Fruit fly (Drosophila melanogaster) whole organism, embryonic: ENCODE measurements around the gene CG17107.
A peak's percentile ranks its signal among the peaks of the same experiment; 100 is the strongest.

Experiments
- BEAF-32 ChIP-seq: fragments of 200-800 bp; sonication (Bioruptor generic); optimal IDR thresholded peaks from 3 replicates; lab custom pipeline; 2017; ENCODE audit warnings: missing biosample characterization, missing genetic modification characterization, mild to moderate bottlenecking, moderate library complexity, missing genetic modification reagents
- CG10267 ChIP-seq: fragments of 200-800 bp; sonication (Bioruptor generic); optimal IDR thresholded peaks from 2 replicates; lab custom pipeline; 2018; ENCODE audit warnings: missing biosample characterization, mild to moderate bottlenecking, missing genetic modification characterization, moderate library complexity
- CG10274 ChIP-seq: fragments of 200-800 bp; sonication (Bioruptor generic); optimal IDR thresholded peaks from 3 replicates; lab custom pipeline; 2017; ENCODE audit warnings: missing biosample characterization, mild to moderate bottlenecking, missing genetic modification characterization
- CG10654 ChIP-seq: fragments of 200-800 bp; sonication (Bioruptor generic); optimal IDR thresholded peaks from 2 replicates; lab custom pipeline; 2016; ENCODE audit warnings: missing biosample characterization, missing genetic modification characterization
- CG11695 ChIP-seq: fragments of 200-800 bp; sonication (Bioruptor generic); IDR thresholded peaks from 3 replicates; pipeline ENCODE4 v1.3.6; 2022; ENCODE audit warnings: missing biosample characterization, missing genetic modification characterization
- CG11723 ChIP-seq: fragments of 200-800 bp; sonication (Bioruptor generic); optimal IDR thresholded peaks from 2 replicates; lab custom pipeline; 2017; ENCODE audit warnings: missing biosample characterization, mild to moderate bottlenecking, missing genetic modification characterization
- CG14050 ChIP-seq: fragments of 200-800 bp; sonication (Bioruptor generic); IDR thresholded peaks from 3 replicates; pipeline ENCODE4 v1.3.6; 2022; ENCODE audit warnings: missing biosample characterization, missing genetic modification characterization
- CG1792 ChIP-seq: fragments of 200-800 bp; sonication (Bioruptor generic); optimal IDR thresholded peaks from 2 replicates; lab custom pipeline; 2016; ENCODE audit warnings: missing biosample characterization, missing genetic modification characterization
- CG1832 ChIP-seq: fragments of 200-800 bp; sonication (Bioruptor generic); optimal IDR thresholded peaks from 2 replicates; lab custom pipeline; 2017; ENCODE audit warnings: missing biosample characterization, mild to moderate bottlenecking, missing genetic modification characterization, inconsistent platforms
- CG4328 ChIP-seq: fragments of 200-800 bp; sonication (Bioruptor generic); optimal IDR thresholded peaks from 3 replicates; lab custom pipeline; 2017; ENCODE audit warnings: missing biosample characterization, missing genetic modification reagents, missing genetic modification characterization
- CG4360 ChIP-seq: fragments of 200-800 bp; sonication (Bioruptor generic); IDR thresholded peaks from 2 replicates; pipeline ENCODE4 v1.3.6; 2022; ENCODE audit warnings: missing biosample characterization, missing genetic modification characterization
- CG4820 ChIP-seq: fragments of 200-800 bp; sonication (Bioruptor generic); optimal IDR thresholded peaks from 3 replicates; lab custom pipeline; 2016; ENCODE audit warnings: missing biosample characterization, missing genetic modification characterization
- CG6765 ChIP-seq: fragments of 200-800 bp; sonication (Bioruptor generic); optimal IDR thresholded peaks from 3 replicates; lab custom pipeline; 2017; ENCODE audit warnings: missing biosample characterization, mild to moderate bottlenecking, missing genetic modification characterization
- CG7271 ChIP-seq: fragments of 200-800 bp; sonication (Bioruptor generic); optimal IDR thresholded peaks from 2 replicates; lab custom pipeline; 2018; ENCODE audit warnings: missing biosample characterization, mild to moderate bottlenecking, missing genetic modification characterization, moderate library complexity
- CG7987 ChIP-seq: fragments of 200-800 bp; sonication (Bioruptor generic); optimal IDR thresholded peaks from 2 replicates; lab custom pipeline; 2018; ENCODE audit warnings: missing biosample characterization, mild to moderate bottlenecking, missing genetic modification characterization, moderate library complexity
- CG9609 ChIP-seq: fragments of 200-800 bp; sonication (Bioruptor generic); optimal IDR thresholded peaks from 3 replicates; lab custom pipeline; 2016; ENCODE audit warnings: missing biosample characterization, missing genetic modification characterization
- CG9932 ChIP-seq: fragments of 200-800 bp; sonication (Bioruptor generic); IDR thresholded peaks from 2 replicates; pipeline ENCODE4 v1.3.6; 2022; ENCODE audit warnings: missing biosample characterization, missing genetic modification characterization
- CHES-1-like ChIP-seq: fragments of 200-800 bp; sonication (Bioruptor generic); optimal IDR thresholded peaks from 2 replicates; lab custom pipeline; 2016; ENCODE audit warnings: missing biosample characterization, missing genetic modification characterization
- Camta ChIP-seq: fragments of 200-800 bp; sonication (Bioruptor generic); optimal IDR thresholded peaks from 2 replicates; lab custom pipeline; 2016; ENCODE audit warnings: missing biosample characterization, missing genetic modification characterization
- D19A ChIP-seq: fragments of 200-800 bp; optimal IDR thresholded peaks from 3 replicates; lab custom pipeline; 2019; ENCODE audit warnings: missing biosample characterization, mild to moderate bottlenecking, missing genetic modification characterization, moderate library complexity
- Dek ChIP-seq: fragments of 200-800 bp; sonication (Bioruptor generic); optimal IDR thresholded peaks from 3 replicates; lab custom pipeline; 2019; ENCODE audit warnings: missing biosample characterization, mild to moderate bottlenecking, missing genetic modification characterization, moderate library complexity
- HHEX ChIP-seq: fragments of 200-800 bp; sonication (Bioruptor generic); optimal IDR thresholded peaks from 3 replicates; lab custom pipeline; 2017; ENCODE audit warnings: missing biosample characterization, mild to moderate bottlenecking, missing genetic modification characterization, missing genetic modification reagents
- HLH4C ChIP-seq: fragments of 200-800 bp; sonication (Bioruptor generic); IDR thresholded peaks from 3 replicates; pipeline ENCODE4 v1.3.6; 2022; ENCODE audit warnings: missing biosample characterization, missing genetic modification characterization; ENCODE audit not compliant: partially characterized antibody
- HLHmδ ChIP-seq: fragments of 200-800 bp; sonication (Bioruptor generic); optimal IDR thresholded peaks from 2 replicates; lab custom pipeline; 2018; ENCODE audit warnings: missing biosample characterization, mild to moderate bottlenecking, missing genetic modification characterization, moderate library complexity
- Ptx1 ChIP-seq: fragments of 200-800 bp; sonication (Bioruptor generic); IDR thresholded peaks from 2 replicates; pipeline ENCODE4 v1.3.6; 2022; ENCODE audit warnings: missing biosample characterization, missing genetic modification characterization
- Sin3A ChIP-seq: fragments of >200 bp; optimal IDR thresholded peaks from 2 replicates; lab custom pipeline; 2018
- Spps ChIP-seq: fragments of 200-800 bp; sonication (Bioruptor generic); optimal IDR thresholded peaks from 2 replicates; lab custom pipeline; 2018; ENCODE audit warnings: missing biosample characterization, mild to moderate bottlenecking, missing genetic modification characterization
- Ssrp ChIP-seq: fragments of 200-800 bp; sonication (Bioruptor generic); optimal IDR thresholded peaks from 2 replicates; lab custom pipeline; 2018; ENCODE audit warnings: missing biosample characterization, mild to moderate bottlenecking, missing genetic modification characterization, moderate library complexity
- Taf1 ChIP-seq: fragments of 200-800 bp; sonication (Bioruptor generic); IDR thresholded peaks from 2 replicates; pipeline ENCODE4 v1.3.6; 2022; ENCODE audit warnings: missing biosample characterization, missing genetic modification characterization
- Xbp1 ChIP-seq: fragments of 200-800 bp; sonication (Bioruptor generic); optimal IDR thresholded peaks from 3 replicates; lab custom pipeline; 2016; ENCODE audit warnings: missing biosample characterization, mild to moderate bottlenecking, missing genetic modification characterization
- ara ChIP-seq: fragments of 200-800 bp; sonication (Bioruptor generic); IDR thresholded peaks from 2 replicates; pipeline ENCODE4 v1.3.6; 2022; ENCODE audit warnings: missing biosample characterization, missing genetic modification characterization
- bowl ChIP-seq: fragments of 200-800 bp; sonication (Bioruptor generic); IDR thresholded peaks from 2 replicates; pipeline ENCODE4 v1.3.6; 2022; ENCODE audit warnings: missing biosample characterization, missing genetic modification characterization
- bsh ChIP-seq, 2 experiments: fragments of 200-800 bp; sonication (Bioruptor generic); optimal IDR thresholded peaks; 2 replicates each; lab custom pipeline; 2017 to 2018; ENCODE audit warnings: mild to moderate bottlenecking in 2 of 2, missing biosample characterization in 2 of 2, missing genetic modification characterization in 2 of 2, moderate library complexity in 1 of 2
- cato ChIP-seq: fragments of 200-800 bp; sonication (Bioruptor generic); optimal IDR thresholded peaks from 2 replicates; lab custom pipeline; 2016; ENCODE audit warnings: missing biosample characterization, missing genetic modification characterization, borderline replicate concordance
- caup ChIP-seq: fragments of 200-800 bp; sonication (Bioruptor generic); optimal IDR thresholded peaks from 3 replicates; lab custom pipeline; 2017; ENCODE audit warnings: missing biosample characterization, mild to moderate bottlenecking, missing genetic modification characterization, moderate library complexity; ENCODE audit not compliant: severe bottlenecking
- chinmo ChIP-seq: fragments of 200-800 bp; sonication (Bioruptor generic); IDR thresholded peaks from 4 replicates; pipeline ENCODE4 v1.3.6; 2022; ENCODE audit warnings: missing biosample characterization, missing genetic modification characterization; ENCODE audit not compliant: partially characterized antibody
- dpn ChIP-seq, 2 experiments: fragments of 200-800 bp; sonication (Bioruptor generic); optimal IDR thresholded peaks; 3 replicates each; lab custom pipeline; 2016; ENCODE audit warnings: missing biosample characterization in 2 of 2, missing genetic modification characterization in 2 of 2
- dysf ChIP-seq: fragments of 200-800 bp; sonication (Bioruptor generic); IDR thresholded peaks from 3 replicates; pipeline ENCODE4 v1.3.6; 2022; ENCODE audit warnings: missing biosample characterization, missing genetic modification characterization
- ham ChIP-seq: fragments of 200-800 bp; sonication (Bioruptor generic); IDR thresholded peaks from 2 replicates; pipeline ENCODE4 v1.3.6; 2022; ENCODE audit warnings: missing biosample characterization, missing genetic modification characterization
- mld ChIP-seq: fragments of 200-800 bp; sonication (Bioruptor generic); IDR thresholded peaks from 3 replicates; pipeline ENCODE4 v1.3.6; 2022; ENCODE audit warnings: missing biosample characterization, missing genetic modification characterization; ENCODE audit not compliant: partially characterized antibody
- run ChIP-seq: fragments of 200-800 bp; sonication (Bioruptor generic); optimal IDR thresholded peaks from 3 replicates; lab custom pipeline; 2018; ENCODE audit warnings: missing biosample characterization, mild to moderate bottlenecking, missing genetic modification characterization
- schlank ChIP-seq: fragments of 200-800 bp; sonication (Bioruptor generic); optimal IDR thresholded peaks from 2 replicates; lab custom pipeline; 2018; ENCODE audit warnings: missing biosample characterization, mild to moderate bottlenecking, missing genetic modification characterization
- slou ChIP-seq: fragments of 200-800 bp; sonication (Bioruptor generic); optimal IDR thresholded peaks from 3 replicates; lab custom pipeline; 2016; ENCODE audit warnings: missing biosample characterization, missing genetic modification characterization
- ssp ChIP-seq: fragments of 200-800 bp; sonication (Bioruptor generic); IDR thresholded peaks from 2 replicates; pipeline ENCODE4 v1.3.6; 2022; ENCODE audit warnings: missing biosample characterization, missing genetic modification characterization
- tap ChIP-seq: fragments of 200-800 bp; optimal IDR thresholded peaks from 3 replicates; lab custom pipeline; 2019; ENCODE audit warnings: missing biosample characterization, mild to moderate bottlenecking, missing genetic modification characterization, moderate library complexity
- tio ChIP-seq: fragments of 200-800 bp; sonication (Bioruptor generic); optimal IDR thresholded peaks from 2 replicates; lab custom pipeline; 2017; ENCODE audit warnings: missing biosample characterization, missing genetic modification characterization, inconsistent platforms
- unpg ChIP-seq: fragments of 200-800 bp; sonication (Bioruptor generic); optimal IDR thresholded peaks from 3 replicates; lab custom pipeline; 2018; ENCODE audit warnings: missing biosample characterization, mild to moderate bottlenecking, missing genetic modification characterization, moderate library complexity
- vnd ChIP-seq: fragments of 200-800 bp; sonication (Bioruptor generic); IDR thresholded peaks from 3 replicates; pipeline ENCODE4 v1.3.6; 2022; ENCODE audit warnings: missing biosample characterization, missing genetic modification characterization; ENCODE audit not compliant: partially characterized antibody
- zf30C ChIP-seq: fragments of 200-800 bp; sonication (Bioruptor generic); optimal IDR thresholded peaks from 3 replicates; lab custom pipeline; 2018; ENCODE audit warnings: missing biosample characterization, mild to moderate bottlenecking, missing genetic modification characterization
- zfh1 ChIP-seq: fragments of 200-800 bp; sonication (Bioruptor generic); IDR thresholded peaks from 3 replicates; pipeline ENCODE4 v1.3.6; 2022; ENCODE audit warnings: missing biosample characterization, missing genetic modification characterization

The CG17107 gene

DNA sequence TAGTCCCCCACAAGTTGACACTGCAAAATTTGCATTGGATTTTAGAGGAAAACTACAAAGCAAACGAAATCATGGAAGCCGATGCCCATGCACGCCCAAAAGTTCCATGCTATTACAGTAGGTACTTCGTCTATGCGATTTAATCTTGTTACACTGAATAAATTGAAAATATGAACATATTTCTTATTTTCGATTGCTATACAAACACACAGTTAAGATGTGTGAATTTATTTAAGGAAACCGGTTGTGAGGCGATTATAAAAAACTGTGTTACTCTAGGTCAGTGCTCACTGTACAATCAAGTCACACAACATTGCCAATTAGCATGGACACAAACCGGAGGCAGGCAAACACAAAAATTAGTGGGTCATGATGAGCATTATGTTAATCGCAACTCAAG is 16.1 kb upstream of the CG17107 start (continued):
- TF ChIP-seq bowl (GFP tag; lab: Robert Waterston, UW) (peak; percentile 83), CG11695 (GFP tag; lab: Robert Waterston, UW) (peak; percentile 86), ssp (GFP tag; lab: Robert Waterston, UW) (peak; percentile 77), HHEX (peak; percentile 68), dpn (GFP tag; optimal IDR thresholded peaks at IDR 0.05; lab: Kevin White, UChicago) (peak; percentile 70 to 88), vnd (GFP tag; lab: Robert Waterston, UW) (no peak), ham (GFP tag; lab: Robert Waterston, UW) (0 out of 2 replicates have a peak, but pooled peaks have one; percentile 17), Xbp1 (peak; percentile 86), CG10274 (GFP tag; lab: Kevin White, UChicago) (peak; percentile 17), tap (peak; percentile 80), cato (GFP tag; lab: Kevin White, UChicago) (peak; percentile 33), CG11723 (GFP tag; lab: Kevin White, UChicago) (peak; percentile 36), CG7271 (peak; percentile 12), CG1792 (peak; percentile 65), CG4328 (no peak), Ptx1 (peak; percentile 93), unpg (GFP tag; lab: Kevin White, UChicago) (peak; percentile 87), HLH4C (no peak), zfh1 (peak; percentile 86), zf30C (GFP tag; lab: Kevin White, UChicago) (no peak), CG4360 (no peak), Sin3A (lab: Kevin White, UChicago) (no peak), BEAF-32 (GFP tag; lab: Kevin White, UChicago) (no peak), run (tag; lab: Kevin White, UChicago) (peak; percentile 55), CG1832 (GFP tag; lab: Kevin White, UChicago) (no peak), chinmo (no peak), Spps (tag; lab: Kevin White, UChicago) (no peak), caup (GFP tag; lab: Kevin White, UChicago) (peak; percentile 68), Dek (tag; lab: Kevin White, UChicago) (peak; percentile 73), bsh (GFP tag; optimal IDR thresholded peaks at IDR 0.05; lab: Kevin White, UChicago) (peak in 1 of 2 experiments; percentile 74), D19A (tag; lab: Kevin White, UChicago) (no peak), mld (GFP tag; lab: Robert Waterston, UW) (no peak), CG4820 (GFP tag; lab: Kevin White, UChicago) (peak; percentile 67), Taf1 (peak; percentile 41; the same call in 1 of the 2 replicates), CG10267 (tag; lab: Kevin White, UChicago) (peak; percentile 55), slou (GFP tag; lab: Kevin White, UChicago) (peak; percentile 61), CG6765 (GFP tag; lab: Kevin White, UChicago) (no peak), CG7987 (GFP tag; lab: Kevin White, UChicago) (peak; percentile 57), Ssrp (tag; lab: Kevin White, UChicago) (peak; percentile 61), CG10654 (GFP tag; lab: Kevin White, UChicago) (peak; percentile 68), CG9609 (GFP tag; lab: Kevin White, UChicago) (peak; percentile 67), CG9932 (GFP tag; lab: Robert Waterston, UW) (peak; percentile 81), CHES-1-like (GFP tag; lab: Kevin White, UChicago) (peak; percentile 58), HLHmδ (no peak), tio (peak; percentile 69), dysf (GFP tag; lab: Robert Waterston, UW) (peak; percentile 92), Camta (GFP tag; lab: Kevin White, UChicago) (peak; percentile 75), ara (GFP tag; lab: Robert Waterston, UW) (peak; percentile 79), CG14050 (GFP tag; lab: Robert Waterston, UW) (peak; percentile 87), schlank (peak; percentile 6)
